Worm (Caenorhabditis elegans) whole organism, midembryonic: ENCODE measurements around the gene ztf-8.

Experiments used
- T22C8.4 ChIP-seq: fragments of 200-800 bp; sonication (Bioruptor generic); IDR thresholded peaks from 2 replicates; pipeline ENCODE4 v1.3.6; 2022; ENCODE audit warnings: missing genetic modification characterization, missing compliant biosample characterization
- cog-1 ChIP-seq: sonication (generic microtip); optimal IDR thresholded peaks from 2 replicates; lab custom pipeline; 2016; ENCODE audit warnings: missing genetic modification characterization, missing compliant biosample characterization
- flt-1 ChIP-seq: fragments of 200-800 bp; sonication (Bioruptor generic); IDR thresholded peaks from 2 replicates; pipeline ENCODE4 v1.3.6; 2022; ENCODE audit warnings: missing genetic modification characterization, missing compliant biosample characterization
- klf-2 ChIP-seq: fragments of 200-800 bp; sonication (Bioruptor generic); conservative IDR thresholded peaks from 2 replicates; pipeline ENCODE4 v1.3.6; 2022; ENCODE audit warnings: missing genetic modification reagents, missing genetic modification characterization, missing compliant biosample characterization
- med-1 ChIP-seq: sonication (generic microtip); optimal IDR thresholded peaks from 2 replicates; lab custom pipeline; 2017; ENCODE audit warnings: missing genetic modification characterization, mild to moderate bottlenecking, missing compliant biosample characterization, antibody characterized with exemption, missing genetic modification reagents; ENCODE audit not compliant: insufficient read depth
- ref-1 ChIP-seq: fragments of 200-800 bp; sonication (Bioruptor generic); conservative IDR thresholded peaks from 2 replicates; pipeline ENCODE4 v1.3.6; 2022; ENCODE audit warnings: missing genetic modification reagents, missing genetic modification characterization, missing compliant biosample characterization
- tab-1 ChIP-seq: fragments of 200-800 bp; sonication (Bioruptor generic); IDR thresholded peaks from 2 replicates; pipeline ENCODE4 v1.3.6; 2022; ENCODE audit warnings: missing genetic modification characterization, missing compliant biosample characterization
- ztf-23 ChIP-seq: fragments of 200-800 bp; sonication (Bioruptor generic); IDR thresholded peaks from 2 replicates; pipeline ENCODE4 v1.3.6; 2022; ENCODE audit warnings: missing genetic modification reagents, missing genetic modification characterization, missing compliant biosample characterization
- ztf-29 ChIP-seq: fragments of 200-800 bp; sonication (Bioruptor generic); IDR thresholded peaks from 2 replicates; pipeline ENCODE4 v1.3.6; 2022; ENCODE audit warnings: missing genetic modification reagents, missing genetic modification characterization, missing compliant biosample characterization

DNA sequence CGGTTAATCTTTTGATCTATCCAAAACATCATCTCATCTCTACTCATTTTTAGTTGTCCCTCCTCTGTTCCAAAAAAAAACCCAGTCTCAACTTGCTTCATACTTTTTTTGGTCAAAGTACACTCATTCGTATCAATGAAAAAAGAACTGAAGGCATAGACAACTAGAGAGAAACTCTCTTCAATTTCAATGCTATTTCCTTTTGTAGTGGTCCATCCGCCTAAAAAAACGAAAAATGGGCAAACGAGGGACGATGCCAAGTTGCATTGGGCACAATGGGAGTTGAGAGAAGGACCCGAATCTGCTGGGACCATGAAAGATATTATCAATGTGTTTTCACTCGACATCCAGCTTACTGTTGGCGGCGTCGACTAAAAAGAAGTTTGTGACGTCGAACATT lies 7.0 kb upstream of the ztf-8 start:
- no peak for TF ChIP-seq ref-1 (GFP tag; lab: Robert Waterston, UW)
- TF ChIP-seq flt-1 (GFP tag; lab: Robert Waterston, UW), result no peak
- TF ChIP-seq ztf-29, result no peak
- no peak for TF ChIP-seq cog-1 (tag; lab: Kevin White, UChicago)
- TF ChIP-seq med-1 (GFP tag; lab: Kevin White, UChicago), result no peak
- no peak for TF ChIP-seq tab-1 (GFP tag; lab: Robert Waterston, UW)
- TF ChIP-seq ztf-23 (GFP tag; lab: Robert Waterston, UW), result no peak
- TF ChIP-seq T22C8.4 (GFP tag; lab: Robert Waterston, UW), result no peak
- no peak for TF ChIP-seq klf-2 (GFP tag; lab: Robert Waterston, UW)
